Fruit fly (Drosophila melanogaster): ENCODE measurements around the gene CG10559.

DNA sequence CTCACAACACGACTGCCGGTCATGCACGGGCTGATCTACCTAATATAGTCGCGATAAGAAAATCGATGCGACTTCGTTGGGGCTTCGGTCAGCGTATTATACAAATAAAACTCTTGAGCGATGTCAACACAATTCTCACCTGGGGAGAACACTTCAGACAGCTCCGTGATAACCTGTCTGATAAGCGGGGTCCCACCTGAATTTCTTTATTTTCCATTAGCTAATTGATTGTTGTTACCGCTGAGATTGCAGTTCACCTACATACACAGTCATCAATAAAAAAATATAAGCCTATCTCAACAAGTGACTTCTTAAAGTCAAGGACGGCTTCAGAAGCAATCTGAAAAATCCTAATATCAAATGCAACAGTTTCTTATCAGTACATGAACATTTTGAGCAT lies 31.0 kb upstream of the CG10559 start, which contains the start of gene tobi:
- TF ChIP-seq CG32264 (GFP tag; optimal IDR thresholded peaks at IDR 0.05) = no peak
- no peak for TF ChIP-seq pan (optimal IDR thresholded peaks at IDR 0.05)
- TF ChIP-seq psq (GFP tag; optimal IDR thresholded peaks at IDR 0.05) = no peak
- no peak for TF ChIP-seq HLH106 (tag; optimal IDR thresholded peaks at IDR 0.05)
- no peak for TF ChIP-seq woc (GFP tag; optimal IDR thresholded peaks at IDR 0.05)
- TF ChIP-seq OdsH (GFP tag; optimal IDR thresholded peaks at IDR 0.05) = no peak
- TF ChIP-seq Dfd (GFP tag; optimal IDR thresholded peaks at IDR 0.05) = no peak
- no peak for TF ChIP-seq usp (GFP tag; optimal IDR thresholded peaks at IDR 0.05)
- no peak for TF ChIP-seq br (GFP tag; optimal IDR thresholded peaks at IDR 0.05)
- TF ChIP-seq Dif (GFP tag; optimal IDR thresholded peaks at IDR 0.05; ENCODE audit: partially characterized antibody) = no peak
- no peak for TF ChIP-seq fru (GFP tag; optimal IDR thresholded peaks at IDR 0.05)
- TF ChIP-seq Abd-B (GFP tag; optimal IDR thresholded peaks at IDR 0.05) = no peak
- TF ChIP-seq Myc (optimal IDR thresholded peaks at IDR 0.05) = no peak

All from whole organism, wandering third instar larva.